Fruit fly (Drosophila melanogaster): ENCODE data around the gene wrm1.
A peak's percentile ranks its signal among the peaks of the same experiment; 100 is the strongest.

wrm1 gene

DNA sequence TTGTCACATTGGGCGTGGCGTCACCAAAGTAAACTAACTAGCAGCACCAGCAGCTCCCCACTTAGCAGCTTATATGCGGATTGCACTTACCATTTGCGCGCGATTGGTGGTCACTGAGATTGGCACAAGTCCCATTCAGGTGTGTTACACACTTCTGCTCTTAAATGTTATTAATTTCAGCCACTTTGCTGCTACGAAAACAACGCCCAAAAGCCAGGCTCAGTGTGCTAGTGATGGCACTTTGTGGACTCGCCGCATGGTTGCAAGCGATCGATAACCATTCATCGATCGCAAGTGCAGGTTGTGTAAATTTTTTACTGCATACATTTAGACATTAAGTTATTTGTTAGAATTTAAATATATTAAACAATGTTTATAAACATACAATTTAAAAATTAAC, at the start of gene wrm1, which contains the start of gene wrm2 (continued):
- no peak for TF ChIP-seq sc (optimal IDR thresholded peaks at IDR 0.05)
- no peak for TF ChIP-seq sc (GFP tag; optimal IDR thresholded peaks at IDR 0.05)
- TF ChIP-seq Hey (tag; optimal IDR thresholded peaks at IDR 0.05), result no peak
- TF ChIP-seq D19B (GFP tag; optimal IDR thresholded peaks at IDR 0.05), result no peak
- no peak for TF ChIP-seq peb (GFP tag; IDR thresholded peaks at IDR 0.05)
- TF ChIP-seq CG17186 (GFP tag; optimal IDR thresholded peaks at IDR 0.05), result peak; percentile 7
- no peak for TF ChIP-seq lab (GFP tag; optimal IDR thresholded peaks at IDR 0.05)
- no peak for TF ChIP-seq CG32532 (GFP tag; IDR thresholded peaks at IDR 0.05)
- no peak for TF ChIP-seq CG17612 (GFP tag; IDR thresholded peaks at IDR 0.05)
- TF ChIP-seq CG8478 (optimal IDR thresholded peaks at IDR 0.05), result no peak
- no peak for TF ChIP-seq ara (GFP tag; IDR thresholded peaks at IDR 0.05)
- TF ChIP-seq ap (GFP tag; IDR thresholded peaks at IDR 0.05), result no peak
- no peak for TF ChIP-seq Aef1 (GFP tag; IDR thresholded peaks at IDR 0.05)
- TF ChIP-seq shn (GFP tag; optimal IDR thresholded peaks at IDR 0.05), result no peak
- no peak for TF ChIP-seq nerfin-1 (tag; optimal IDR thresholded peaks at IDR 0.05)
- no peak for TF ChIP-seq pnt (GFP tag; optimal IDR thresholded peaks at IDR 0.05)
- TF ChIP-seq CG10321 (GFP tag; IDR thresholded peaks at IDR 0.05), result no peak
- TF ChIP-seq sens-2 (GFP tag; IDR thresholded peaks at IDR 0.05), result no peak
- no peak for TF ChIP-seq CG5180 (GFP tag; optimal IDR thresholded peaks at IDR 0.05)
- no peak for TF ChIP-seq Pdp1 (GFP tag; optimal IDR thresholded peaks at IDR 0.05)
- TF ChIP-seq CG4617 (GFP tag; optimal IDR thresholded peaks at IDR 0.05; ENCODE audit: borderline replicate concordance), result peak; percentile 62
- TF ChIP-seq CG7556 (GFP tag; optimal IDR thresholded peaks at IDR 0.05), result no peak
- TF ChIP-seq MBD-R2 (GFP tag; IDR thresholded peaks at IDR 0.05), result peak; percentile 87
- TF ChIP-seq CG9797 (GFP tag; optimal IDR thresholded peaks at IDR 0.05), result peak; percentile 25
- no peak for TF ChIP-seq btn (GFP tag; optimal IDR thresholded peaks at IDR 0.05)
- TF ChIP-seq CG33557 (GFP tag; optimal IDR thresholded peaks at IDR 0.05), result peak; percentile 43
- TF ChIP-seq br (optimal IDR thresholded peaks at IDR 0.05), result no peak
- TF ChIP-seq Hmr (GFP tag; optimal IDR thresholded peaks at IDR 0.05), result no peak
- peak; percentile 53 for TF ChIP-seq gcm (GFP tag; optimal IDR thresholded peaks at IDR 0.05)
- no peak for TF ChIP-seq dati (GFP tag; IDR thresholded peaks at IDR 0.05)
- no peak for TF ChIP-seq Spps (tag; optimal IDR thresholded peaks at IDR 0.05)
- peak in 1 of 2 experiments; percentile 15 for TF ChIP-seq Hr51 (GFP tag; optimal IDR thresholded peaks at IDR 0.05)
- no peak for TF ChIP-seq Dip3 (GFP tag; optimal IDR thresholded peaks at IDR 0.05)
- no peak for TF ChIP-seq wor (GFP tag; IDR thresholded peaks at IDR 0.05)
- TF ChIP-seq tll (GFP tag; optimal IDR thresholded peaks at IDR 0.05), result no peak
- TF ChIP-seq luna (GFP tag; optimal IDR thresholded peaks at IDR 0.05), result no peak
- TF ChIP-seq Usf (GFP tag; optimal IDR thresholded peaks at IDR 0.05), result no peak
- no peak for TF ChIP-seq pho (GFP tag; optimal IDR thresholded peaks at IDR 0.05)
- TF ChIP-seq CG5953 (GFP tag; IDR thresholded peaks at IDR 0.05), result no peak
- peak; percentile 14 for TF ChIP-seq CG4424 (GFP tag; optimal IDR thresholded peaks at IDR 0.05)
- no peak for TF ChIP-seq bsh (GFP tag; optimal IDR thresholded peaks at IDR 0.05)
- TF ChIP-seq CG15073 (GFP tag; optimal IDR thresholded peaks at IDR 0.05), result no peak
- no peak for TF ChIP-seq CG1602 (GFP tag; optimal IDR thresholded peaks at IDR 0.05)
- TF ChIP-seq hbn (GFP tag; IDR thresholded peaks at IDR 0.05; ENCODE audit: partially characterized antibody), result no peak
- peak; percentile 28 for TF ChIP-seq nom (GFP tag; optimal IDR thresholded peaks at IDR 0.05)
- TF ChIP-seq CG11695 (GFP tag; IDR thresholded peaks at IDR 0.05), result no peak
- no peak for TF ChIP-seq dmrt99B (tag; optimal IDR thresholded peaks at IDR 0.05)
- TF ChIP-seq ems (GFP tag; optimal IDR thresholded peaks at IDR 0.05), result no peak
- no peak for TF ChIP-seq so (GFP tag; IDR thresholded peaks at IDR 0.05)
- TF ChIP-seq Asciz (GFP tag; optimal IDR thresholded peaks at IDR 0.05), result no peak
- peak; percentile 19 for TF ChIP-seq sug (tag; optimal IDR thresholded peaks at IDR 0.05)
- TF ChIP-seq gsb (GFP tag; IDR thresholded peaks at IDR 0.05), result no peak
- no peak for TF ChIP-seq CG5245 (GFP tag; optimal IDR thresholded peaks at IDR 0.05)

Measured in whole organism, embryonic.